Fruit fly (Drosophila melanogaster): ENCODE results near the gene RnpS1.

- TF ChIP-seq CG14710 (tag; optimal IDR thresholded peaks at IDR 0.05) (peak; percentile 81), CG18599 (GFP tag; optimal IDR thresholded peaks at IDR 0.05) (no peak), Hr78 (GFP tag; optimal IDR thresholded peaks at IDR 0.05) (no peak), CG17912 (GFP tag; optimal IDR thresholded peaks at IDR 0.05) (peak; percentile 33), Dip2 (GFP tag; IDR thresholded peaks at IDR 0.05) (no peak), CG12236 (GFP tag; optimal IDR thresholded peaks at IDR 0.05) (peak; percentile 30), sens (GFP tag) (peak; percentile 92), ATbp (GFP tag; optimal IDR thresholded peaks at IDR 0.05) (no peak)
Observed at dm6 chr3R:9559413-9560014, 7.7 kb downstream of the RnpS1 start, which contains the start of the genes AP-1mu and MBD-like.
